Worm (Caenorhabditis elegans) whole organism, L4 larva: Measurements from ENCODE around the gene Y82E9BR.3.

Experiments used
- F49E8.2 ChIP-seq: sonication (generic microtip); optimal IDR thresholded peaks from 2 replicates; lab custom pipeline; 2016; ENCODE audit warnings: missing compliant biosample characterization, mild to moderate bottlenecking, missing genetic modification characterization, borderline replicate concordance
- ceh-20 ChIP-seq: fragments of 200-800 bp; sonication (Bioruptor generic); IDR thresholded peaks from 2 replicates; pipeline ENCODE4 v1.3.6; 2022; ENCODE audit warnings: missing genetic modification reagents, missing genetic modification characterization, missing compliant biosample characterization
- dpl-1 ChIP-seq: fragments of 150-350 bp; optimal IDR thresholded peaks from 2 replicates; lab custom pipeline; 2014; ENCODE audit warnings: missing biosample characterization, missing genetic modification reagents, missing genetic modification characterization
- spr-1 ChIP-seq: sonication (generic microtip); optimal IDR thresholded peaks from 2 replicates; lab custom pipeline; 2016; ENCODE audit warnings: mild to moderate bottlenecking, missing genetic modification characterization, missing compliant biosample characterization

ce11 chrIII:1399670-1400069 lies 19.3 kb upstream of the Y82E9BR.3 start, which contains the start of gene pals-16:
- TF ChIP-seq ceh-20, result no peak
- no peak for TF ChIP-seq F49E8.2
- TF ChIP-seq spr-1 (tag; lab: Kevin White, UChicago), result no peak
- no peak for TF ChIP-seq dpl-1 (GFP tag; lab: Kevin White, UChicago)
